Fruit fly (Drosophila melanogaster): ENCODE data around the gene Hrs.

DNA sequence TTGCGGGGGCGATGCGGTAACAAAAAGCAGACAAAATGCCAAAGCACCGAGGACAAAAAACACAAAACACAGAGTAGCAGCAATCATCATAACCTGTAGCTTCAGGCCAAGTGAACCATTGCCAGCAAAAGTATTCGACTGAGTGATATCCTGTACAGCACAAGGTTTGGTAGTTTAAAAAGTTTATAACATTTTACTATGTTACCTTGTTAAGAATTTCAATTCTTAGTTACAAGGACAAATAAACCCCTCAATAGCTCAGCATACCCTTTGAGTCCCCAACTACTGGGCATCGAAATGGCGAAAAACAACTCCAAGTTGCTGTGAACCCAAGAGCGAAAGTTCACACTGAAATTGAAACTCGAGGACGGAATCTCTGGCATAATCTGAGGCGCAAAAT, 16.7 kb upstream of the Hrs start:
- TF ChIP-seq CG8478 (optimal IDR thresholded peaks at IDR 0.05) = no peak
- no peak for TF ChIP-seq Dll (optimal IDR thresholded peaks at IDR 0.05)
- TF ChIP-seq pan (optimal IDR thresholded peaks at IDR 0.05) = no peak
- TF ChIP-seq EcR (GFP tag; optimal IDR thresholded peaks at IDR 0.05) = no peak

All from whole organism.